Fruit fly (Drosophila melanogaster): ENCODE data around the gene CG12725.

Gene CG12725

DNA sequence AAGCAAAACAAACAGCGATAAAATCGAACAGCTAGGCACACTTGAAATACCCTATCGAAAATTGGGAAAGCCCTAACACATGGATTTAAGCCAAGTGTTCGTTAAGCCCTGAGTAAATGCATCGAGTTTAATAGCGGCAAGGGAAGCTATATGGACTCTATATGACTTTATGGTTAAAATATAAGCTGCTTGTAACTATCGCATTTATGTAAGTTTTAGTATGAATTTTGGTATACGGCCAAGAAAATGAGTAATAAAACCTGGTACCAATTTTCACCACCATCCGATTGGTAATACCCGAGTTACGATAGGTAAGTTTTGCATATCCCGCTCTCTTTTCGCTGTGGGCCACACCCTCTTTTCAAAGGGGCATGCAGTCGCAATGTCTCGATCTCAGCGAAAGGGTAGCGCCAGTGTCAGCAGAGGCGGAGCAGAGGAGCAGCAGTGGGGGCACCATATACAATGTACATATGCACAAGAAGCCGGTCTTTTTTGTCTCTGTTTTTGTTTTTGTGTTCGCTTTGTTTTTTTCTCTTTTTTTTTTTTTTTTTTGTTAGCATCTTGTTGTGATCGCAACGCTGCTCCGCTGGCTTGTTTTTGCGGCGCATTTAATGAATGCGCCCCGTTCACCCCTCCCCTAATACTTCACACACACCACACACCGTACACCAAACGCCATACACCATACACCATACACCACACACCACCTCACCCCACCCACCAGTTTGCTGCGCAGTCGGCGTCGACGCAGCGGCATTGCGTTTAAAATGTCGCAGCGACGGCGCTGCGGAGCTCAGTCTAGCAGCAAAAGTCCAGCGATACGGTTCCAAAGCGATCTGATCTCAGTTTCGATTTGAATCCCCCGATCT, 1.5 kb upstream of the CG12725 start, which contains the start of gene GstT4:
Gene GstT4 (plus strand): TSS at position 788 of the 869 bp plus-strand sequence.
- peak; percentile 9; the same call in 1 of the 2 replicates for TF ChIP-seq ttk (GFP tag; IDR thresholded peaks at IDR 0.05)
- peak; percentile 18 for TF ChIP-seq CG1792 (GFP tag; optimal IDR thresholded peaks at IDR 0.05)
- 0 out of 2 replicates have a peak, but pooled peaks have one; percentile 13 for TF ChIP-seq CG4360 (GFP tag; IDR thresholded peaks at IDR 0.05)
- 0 out of 3 replicates have a peak, but pooled peaks have one; percentile 35 for TF ChIP-seq ken (GFP tag; IDR thresholded peaks at IDR 0.05)
- TF ChIP-seq CG43689 (GFP tag; IDR thresholded peaks at IDR 0.05) = peak; percentile 39; the same call in 1 of the 2 replicates
- no peak for TF ChIP-seq Dip2 (GFP tag; IDR thresholded peaks at IDR 0.05)
- TF ChIP-seq CG14667 (GFP tag; IDR thresholded peaks at IDR 0.05) = no peak
- TF ChIP-seq CG1603 (tag; optimal IDR thresholded peaks at IDR 0.05) = peak; percentile 27
- TF ChIP-seq dmrt11E (tag; optimal IDR thresholded peaks at IDR 0.05) = peak; percentile 39
- peak; percentile 12; the same call in 1 of the 3 replicates for TF ChIP-seq CG34224 (GFP tag; IDR thresholded peaks at IDR 0.05; ENCODE audit: partially characterized antibody)
- no peak for TF ChIP-seq prd (optimal IDR thresholded peaks at IDR 0.05)
- peak; percentile 43; the same call in 1 of the 3 replicates for TF ChIP-seq prd (GFP tag; IDR thresholded peaks at IDR 0.05)
- 0 out of 2 replicates have a peak, but pooled peaks have one; percentile 13 for TF ChIP-seq E2f1 (GFP tag; IDR thresholded peaks at IDR 0.05)
- TF ChIP-seq CG11456 (GFP tag; IDR thresholded peaks at IDR 0.05) = peak; percentile 76
- no peak for TF ChIP-seq abd-A (tag; optimal IDR thresholded peaks at IDR 0.05)
- peak; percentile 64 for TF ChIP-seq gsb (GFP tag; IDR thresholded peaks at IDR 0.05)
- TF ChIP-seq Dp (GFP tag; optimal IDR thresholded peaks at IDR 0.05) = no peak
- TF ChIP-seq ci (GFP tag; IDR thresholded peaks at IDR 0.05) = peak; percentile 74
- TF ChIP-seq otp (GFP tag; IDR thresholded peaks at IDR 0.05) = 0 out of 3 replicates have a peak, but pooled peaks have one; percentile 34
- TF ChIP-seq psq (GFP tag; optimal IDR thresholded peaks at IDR 0.05) = peak; percentile 62
- peak; percentile 64 for TF ChIP-seq HLH54F (GFP tag; optimal IDR thresholded peaks at IDR 0.05)
- TF ChIP-seq CG14050 (GFP tag; IDR thresholded peaks at IDR 0.05) = peak; percentile 41; the same call in 2 of the 3 replicates
- TF ChIP-seq nmo (GFP tag; optimal IDR thresholded peaks at IDR 0.05) = peak; percentile 70
- peak in 1 of 3 experiments; percentile 64 for TF ChIP-seq lola (GFP tag; optimal IDR thresholded peaks at IDR 0.05)
- TF ChIP-seq BEAF-32 (GFP tag; optimal IDR thresholded peaks at IDR 0.05) = no peak
- peak; percentile 43 for TF ChIP-seq CG11398 (GFP tag; optimal IDR thresholded peaks at IDR 0.05)
- TF ChIP-seq CHES-1-like (GFP tag; optimal IDR thresholded peaks at IDR 0.05) = peak; percentile 57
- TF ChIP-seq croc (GFP tag; conservative IDR thresholded peaks at IDR 0.05) = 0 out of 3 replicates have a peak, but pooled peaks have one; percentile 12
- TF ChIP-seq CG12744 (GFP tag; optimal IDR thresholded peaks at IDR 0.05) = peak; percentile 28
- TF ChIP-seq CG7786 (GFP tag; optimal IDR thresholded peaks at IDR 0.05) = peak; percentile 86
- peak; percentile 10 for TF ChIP-seq CG3995 (GFP tag; optimal IDR thresholded peaks at IDR 0.05)
- TF ChIP-seq zen (tag; optimal IDR thresholded peaks at IDR 0.05) = no peak
- peak; percentile 7 for TF ChIP-seq Dad (GFP tag; optimal IDR thresholded peaks at IDR 0.05)
- no peak for TF ChIP-seq Hr39 (optimal IDR thresholded peaks at IDR 0.05)
- TF ChIP-seq disco-r (GFP tag; optimal IDR thresholded peaks at IDR 0.05) = peak; percentile 3
- peak; percentile 40 for TF ChIP-seq tin (GFP tag; optimal IDR thresholded peaks at IDR 0.05)
- TF ChIP-seq gem (tag; optimal IDR thresholded peaks at IDR 0.05) = peak; percentile 52
- peak; percentile 27 for TF ChIP-seq Sry-δ (GFP tag; optimal IDR thresholded peaks at IDR 0.05)
- peak; percentile 18 for TF ChIP-seq CG3163 (GFP tag; optimal IDR thresholded peaks at IDR 0.05)
- peak; percentile 64 for TF ChIP-seq Antp (GFP tag; optimal IDR thresholded peaks at IDR 0.05)
- TF ChIP-seq CG15514 (GFP tag; optimal IDR thresholded peaks at IDR 0.05) = peak; percentile 17
- no peak for TF ChIP-seq CG33557 (GFP tag; optimal IDR thresholded peaks at IDR 0.05)
- peak; percentile 34 for TF ChIP-seq pum (GFP tag; optimal IDR thresholded peaks at IDR 0.05)
- peak; percentile 14 for TF ChIP-seq CG13775 (GFP tag; optimal IDR thresholded peaks at IDR 0.05)
- 0 out of 3 replicates have a peak, but pooled peaks have one; percentile 29 for TF ChIP-seq Mrtf (GFP tag; IDR thresholded peaks at IDR 0.05)
- TF ChIP-seq ems (GFP tag; optimal IDR thresholded peaks at IDR 0.05) = peak; percentile 22
- peak; percentile 79 for TF ChIP-seq slbo (GFP tag; IDR thresholded peaks at IDR 0.05)
- peak; percentile 32 for TF ChIP-seq Meics (GFP tag; optimal IDR thresholded peaks at IDR 0.05)
- TF ChIP-seq CG6854 (GFP tag; optimal IDR thresholded peaks at IDR 0.05) = peak; percentile 44
